Fruit fly (Drosophila melanogaster) whole organism, embryonic: ENCODE measurements around the gene CG13022.

Source experiments
- Bdp1 ChIP-seq: fragments of 200-800 bp; sonication (Bioruptor generic); optimal IDR thresholded peaks from 3 replicates; lab custom pipeline; 2016; ENCODE audit warnings: missing biosample characterization, missing genetic modification characterization
- BtbVII ChIP-seq: fragments of 200-800 bp; sonication (Bioruptor generic); optimal IDR thresholded peaks from 3 replicates; lab custom pipeline; 2017; ENCODE audit warnings: missing biosample characterization, mild to moderate bottlenecking, missing genetic modification characterization
- CG10431 ChIP-seq: fragments of 200-800 bp; sonication (Bioruptor generic); optimal IDR thresholded peaks from 3 replicates; lab custom pipeline; 2018; ENCODE audit warnings: missing biosample characterization, mild to moderate bottlenecking, missing genetic modification characterization
- CG10565 ChIP-seq: fragments of 200-800 bp; sonication (Bioruptor generic); optimal IDR thresholded peaks from 3 replicates; lab custom pipeline; 2016; ENCODE audit warnings: missing biosample characterization, mild to moderate bottlenecking, missing genetic modification characterization
- CG11560 ChIP-seq: fragments of 200-800 bp; sonication (Bioruptor generic); IDR thresholded peaks from 3 replicates; pipeline ENCODE4 v1.3.6; 2022; ENCODE audit warnings: missing biosample characterization, missing genetic modification characterization
- CG14667 ChIP-seq: fragments of 200-800 bp; sonication (Bioruptor generic); IDR thresholded peaks from 2 replicates; pipeline ENCODE4 v1.3.6; 2022; ENCODE audit warnings: missing biosample characterization, missing genetic modification characterization
- CG1602 ChIP-seq: fragments of 200-800 bp; sonication (Bioruptor generic); optimal IDR thresholded peaks from 3 replicates; lab custom pipeline; 2016; ENCODE audit warnings: missing biosample characterization, missing genetic modification characterization
- CG17385 ChIP-seq: fragments of 200-800 bp; sonication (Bioruptor generic); optimal IDR thresholded peaks from 3 replicates; lab custom pipeline; 2018; ENCODE audit warnings: missing biosample characterization, mild to moderate bottlenecking, missing genetic modification characterization
- CG17912 ChIP-seq: fragments of 200-800 bp; sonication (Bioruptor generic); optimal IDR thresholded peaks from 2 replicates; lab custom pipeline; 2018; ENCODE audit warnings: missing biosample characterization, mild to moderate bottlenecking, missing genetic modification characterization
- CG2889 ChIP-seq: fragments of 200-800 bp; sonication (Bioruptor generic); IDR thresholded peaks from 3 replicates; pipeline ENCODE4 v1.3.6; 2022; ENCODE audit warnings: missing biosample characterization, missing genetic modification characterization
- CG34376 ChIP-seq: fragments of 200-800 bp; sonication (Bioruptor generic); optimal IDR thresholded peaks from 2 replicates; lab custom pipeline; 2018; ENCODE audit warnings: missing biosample characterization, mild to moderate bottlenecking, missing genetic modification characterization
- CG5953 ChIP-seq: fragments of 200-800 bp; sonication (Bioruptor generic); IDR thresholded peaks from 2 replicates; pipeline ENCODE4 v1.3.6; 2022; ENCODE audit warnings: missing biosample characterization, missing genetic modification characterization
- CG6654 ChIP-seq: fragments of 200-800 bp; sonication (Bioruptor generic); optimal IDR thresholded peaks from 2 replicates; lab custom pipeline; 2017; ENCODE audit warnings: missing biosample characterization, mild to moderate bottlenecking, missing genetic modification characterization
- CG6683 ChIP-seq: fragments of 200-800 bp; sonication (Bioruptor generic); optimal IDR thresholded peaks from 2 replicates; lab custom pipeline; 2017; ENCODE audit warnings: missing biosample characterization, mild to moderate bottlenecking, missing genetic modification characterization, missing genetic modification reagents
- CG7928 ChIP-seq: fragments of 200-800 bp; sonication (Bioruptor generic); optimal IDR thresholded peaks from 2 replicates; lab custom pipeline; 2017; ENCODE audit warnings: missing biosample characterization, mild to moderate bottlenecking, missing genetic modification characterization
- CHES-1-like ChIP-seq: fragments of 200-800 bp; sonication (Bioruptor generic); optimal IDR thresholded peaks from 2 replicates; lab custom pipeline; 2016; ENCODE audit warnings: missing biosample characterization, missing genetic modification characterization
- Chrac-16 ChIP-seq: fragments of 200-800 bp; sonication (Bioruptor generic); optimal IDR thresholded peaks from 3 replicates; lab custom pipeline; 2016; ENCODE audit warnings: missing biosample characterization, missing genetic modification characterization
- Deaf1 ChIP-seq: fragments of 200-800 bp; optimal IDR thresholded peaks from 3 replicates; lab custom pipeline; 2019; ENCODE audit warnings: missing biosample characterization, mild to moderate bottlenecking, missing genetic modification characterization, moderate library complexity
- Dip3 ChIP-seq: fragments of 200-800 bp; sonication (Bioruptor generic); optimal IDR thresholded peaks from 3 replicates; lab custom pipeline; 2016; ENCODE audit warnings: missing biosample characterization, missing genetic modification characterization
- E2f2 ChIP-seq: fragments of 200-800 bp; sonication (Bioruptor generic); IDR thresholded peaks from 2 replicates; pipeline ENCODE4 v1.3.6; 2022; ENCODE audit warnings: missing biosample characterization, missing genetic modification characterization
- Fer3 ChIP-seq: fragments of 200-800 bp; sonication (Bioruptor generic); optimal IDR thresholded peaks from 2 replicates; lab custom pipeline; 2018; ENCODE audit warnings: missing biosample characterization, mild to moderate bottlenecking, missing genetic modification characterization, moderate library complexity
- GATAe ChIP-seq: fragments of 200-800 bp; sonication (Bioruptor generic); conservative IDR thresholded peaks from 2 replicates; pipeline ENCODE4 v1.3.6; 2022; ENCODE audit warnings: missing biosample characterization, missing genetic modification characterization
- Gsc ChIP-seq: fragments of 200-800 bp; sonication (Bioruptor generic); IDR thresholded peaks from 2 replicates; pipeline ENCODE4 v1.3.6; 2022; ENCODE audit warnings: missing biosample characterization, missing genetic modification characterization
- Gug ChIP-seq: fragments of 200-800 bp; sonication (Bioruptor generic); IDR thresholded peaks from 4 replicates; pipeline ENCODE4 v1.3.6; 2022; ENCODE audit warnings: missing biosample characterization, missing genetic modification characterization
- HLH4C ChIP-seq: fragments of 200-800 bp; sonication (Bioruptor generic); IDR thresholded peaks from 3 replicates; pipeline ENCODE4 v1.3.6; 2022; ENCODE audit warnings: missing biosample characterization, missing genetic modification characterization; ENCODE audit not compliant: partially characterized antibody
- Hmx ChIP-seq: fragments of 200-800 bp; sonication (Bioruptor generic); optimal IDR thresholded peaks from 2 replicates; lab custom pipeline; 2016; ENCODE audit warnings: missing biosample characterization, missing genetic modification characterization
- Hr78 ChIP-seq, 2 experiments: fragments of 200-800 bp in 1 of 2; fragments of >200 bp in 1 of 2; sonication (Bioruptor generic) in 1 of 2; optimal IDR thresholded peaks; 2 replicates each; lab custom pipeline; 2017 to 2019; ENCODE audit warnings: missing biosample characterization in 2 of 2, missing genetic modification characterization in 2 of 2, mild to moderate bottlenecking in 1 of 2, moderate library complexity in 1 of 2
- Hsf ChIP-seq: fragments of 200-800 bp; sonication (Bioruptor generic); optimal IDR thresholded peaks from 3 replicates; lab custom pipeline; 2016; ENCODE audit warnings: missing biosample characterization, missing genetic modification characterization
- Mrtf ChIP-seq: fragments of 200-800 bp; sonication (Bioruptor generic); IDR thresholded peaks from 3 replicates; pipeline ENCODE4 v1.3.6; 2022; ENCODE audit warnings: missing biosample characterization, missing genetic modification characterization
- Pdp1 ChIP-seq, 2 experiments: fragments of 200-800 bp; sonication (Bioruptor generic); optimal IDR thresholded peaks; 3 replicates each; lab custom pipeline; 2016; ENCODE audit warnings: missing biosample characterization in 2 of 2, missing genetic modification characterization in 2 of 2, mild to moderate bottlenecking in 1 of 2, moderate library complexity in 1 of 2
- Spps ChIP-seq: fragments of 200-800 bp; sonication (Bioruptor generic); optimal IDR thresholded peaks from 2 replicates; lab custom pipeline; 2018; ENCODE audit warnings: missing biosample characterization, mild to moderate bottlenecking, missing genetic modification characterization
- bigmax ChIP-seq: fragments of 200-800 bp; sonication (Bioruptor generic); optimal IDR thresholded peaks from 2 replicates; lab custom pipeline; 2018; ENCODE audit warnings: missing biosample characterization, mild to moderate bottlenecking, missing genetic modification characterization
- bowl ChIP-seq: fragments of 200-800 bp; sonication (Bioruptor generic); IDR thresholded peaks from 2 replicates; pipeline ENCODE4 v1.3.6; 2022; ENCODE audit warnings: missing biosample characterization, missing genetic modification characterization
- cg ChIP-seq: fragments of 200-800 bp; sonication (Bioruptor generic); optimal IDR thresholded peaks from 3 replicates; lab custom pipeline; 2019; ENCODE audit warnings: missing biosample characterization, mild to moderate bottlenecking, missing genetic modification characterization, moderate library complexity
- da ChIP-seq: fragments of 200-800 bp; sonication (Bioruptor generic); optimal IDR thresholded peaks from 2 replicates; lab custom pipeline; 2016; ENCODE audit warnings: missing biosample characterization, missing genetic modification characterization
- dan ChIP-seq: fragments of 200-800 bp; sonication (Bioruptor generic); IDR thresholded peaks from 2 replicates; pipeline ENCODE4 v1.3.6; 2022; ENCODE audit warnings: missing biosample characterization, missing genetic modification characterization
- dmrt11E ChIP-seq: fragments of 200-800 bp; sonication (Bioruptor generic); optimal IDR thresholded peaks from 3 replicates; lab custom pipeline; 2018; ENCODE audit warnings: missing biosample characterization, mild to moderate bottlenecking, missing genetic modification characterization, moderate library complexity
- dpn ChIP-seq, 2 experiments: fragments of 200-800 bp; sonication (Bioruptor generic); optimal IDR thresholded peaks; 3 replicates each; lab custom pipeline; 2016; ENCODE audit warnings: missing biosample characterization in 2 of 2, missing genetic modification characterization in 2 of 2
- exex ChIP-seq: fragments of 200-800 bp; sonication (Bioruptor generic); optimal IDR thresholded peaks from 4 replicates; lab custom pipeline; 2018; ENCODE audit warnings: missing biosample characterization, mild to moderate bottlenecking, missing genetic modification characterization, moderate library complexity
- grn ChIP-seq: fragments of 200-800 bp; sonication (Bioruptor generic); optimal IDR thresholded peaks from 3 replicates; lab custom pipeline; 2017; ENCODE audit warnings: missing biosample characterization, missing genetic modification characterization
- ham ChIP-seq: fragments of 200-800 bp; sonication (Bioruptor generic); IDR thresholded peaks from 2 replicates; pipeline ENCODE4 v1.3.6; 2022; ENCODE audit warnings: missing biosample characterization, missing genetic modification characterization
- maf-S ChIP-seq: fragments of 200-800 bp; sonication (Bioruptor generic); optimal IDR thresholded peaks from 2 replicates; lab custom pipeline; 2016; ENCODE audit warnings: missing biosample characterization, missing genetic modification characterization
- nmo ChIP-seq: fragments of 200-800 bp; sonication (Bioruptor generic); optimal IDR thresholded peaks from 2 replicates; lab custom pipeline; 2018; ENCODE audit warnings: missing biosample characterization, mild to moderate bottlenecking, missing genetic modification characterization, moderate library complexity
- otp ChIP-seq: fragments of 200-800 bp; sonication (Bioruptor generic); IDR thresholded peaks from 3 replicates; pipeline ENCODE4, ENCODE4 v1.3.6; 2022; ENCODE audit warnings: missing biosample characterization, missing genetic modification characterization
- pb ChIP-seq: fragments of 200-800 bp; sonication (Bioruptor generic); optimal IDR thresholded peaks from 3 replicates; lab custom pipeline; 2016; ENCODE audit warnings: missing biosample characterization, missing genetic modification characterization
- row ChIP-seq: fragments of 200-800 bp; sonication (Bioruptor generic); IDR thresholded peaks from 3 replicates; pipeline ENCODE4 v1.3.6; 2022; ENCODE audit warnings: missing biosample characterization, missing genetic modification characterization
- sima ChIP-seq: fragments of 200-800 bp; sonication (Bioruptor generic); optimal IDR thresholded peaks from 2 replicates; lab custom pipeline; 2016; ENCODE audit warnings: missing biosample characterization, missing genetic modification characterization
- sug ChIP-seq: fragments of 200-800 bp; optimal IDR thresholded peaks from 2 replicates; lab custom pipeline; 2019; ENCODE audit warnings: missing biosample characterization, mild to moderate bottlenecking, missing genetic modification characterization, moderate library complexity
- vnd ChIP-seq: fragments of 200-800 bp; sonication (Bioruptor generic); IDR thresholded peaks from 3 replicates; pipeline ENCODE4 v1.3.6; 2022; ENCODE audit warnings: missing biosample characterization, missing genetic modification characterization; ENCODE audit not compliant: partially characterized antibody
- wor ChIP-seq: fragments of 200-800 bp; sonication (Bioruptor generic); IDR thresholded peaks from 2 replicates; pipeline ENCODE4 v1.3.6; 2022; ENCODE audit warnings: missing biosample characterization, missing genetic modification characterization
- z ChIP-seq: fragments of 200-800 bp; sonication (Bioruptor generic); IDR thresholded peaks from 3 replicates; pipeline ENCODE4 v1.3.6; 2022; ENCODE audit warnings: missing biosample characterization, missing genetic modification characterization

Gene CG13022

DNA sequence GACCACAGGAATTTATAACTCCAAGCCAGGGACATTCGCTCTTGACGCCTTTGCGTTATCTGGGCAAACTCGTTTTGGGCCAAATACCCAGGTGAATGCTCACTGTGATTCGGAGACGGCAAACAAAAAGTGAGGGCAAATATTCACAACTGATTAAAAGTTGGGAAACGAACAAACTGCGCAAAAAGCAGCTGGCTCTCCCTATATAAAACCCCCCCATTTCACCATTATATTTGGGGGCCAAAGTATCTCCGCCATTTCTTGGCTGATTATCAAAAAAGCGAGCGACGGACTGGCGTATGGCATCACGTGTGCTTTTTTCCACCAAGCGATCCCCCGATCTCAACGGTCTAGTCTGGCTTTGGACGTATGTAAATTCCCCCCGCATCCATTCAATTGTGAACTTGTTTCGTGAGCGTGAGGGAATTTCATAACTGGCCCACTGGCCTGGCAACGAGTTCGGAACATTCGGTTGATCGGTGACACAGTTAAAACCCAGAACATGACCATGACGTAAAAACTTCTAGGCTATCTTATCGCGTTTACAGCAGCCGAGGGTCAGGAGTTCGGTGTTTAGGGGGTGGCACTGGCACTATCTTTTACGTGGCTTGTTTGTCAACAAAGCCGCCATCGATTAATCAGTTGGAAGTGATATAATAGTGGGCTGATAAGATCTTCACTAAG lies 19.8 kb upstream of the CG13022 start:
- TF ChIP-seq otp (GFP tag; lab: Robert Waterston, UW) (no peak), wor (GFP tag; lab: Robert Waterston, UW) (no peak), Chrac-16 (GFP tag; lab: Kevin White, UChicago) (no peak), CG7928 (GFP tag; lab: Kevin White, UChicago) (no peak), CG34376 (GFP tag; lab: Kevin White, UChicago) (peak; percentile 72), CG17912 (GFP tag; lab: Kevin White, UChicago) (no peak), E2f2 (GFP tag; lab: Robert Waterston, UW) (no peak), da (GFP tag; lab: Kevin White, UChicago) (no peak), Hr78 (GFP tag; optimal IDR thresholded peaks at IDR 0.05; lab: Kevin White, UChicago) (peak in 1 of 2 experiments; percentile 92), CG10431 (no peak), z (GFP tag; lab: Robert Waterston, UW) (no peak), bigmax (no peak), grn (GFP tag; lab: Kevin White, UChicago) (peak; percentile 97), dan (GFP tag; lab: Robert Waterston, UW) (no peak), row (no peak), Gug (no peak), sug (peak; percentile 91), nmo (GFP tag; lab: Kevin White, UChicago) (no peak), Hsf (GFP tag; lab: Kevin White, UChicago) (no peak), maf-S (no peak), CG11560 (tag; lab: Robert Waterston, UW) (no peak), dpn (GFP tag; optimal IDR thresholded peaks at IDR 0.05; lab: Kevin White, UChicago) (no peak), CG1602 (GFP tag; lab: Kevin White, UChicago) (no peak), vnd (no peak), CG10565 (GFP tag; lab: Kevin White, UChicago) (no peak), dmrt11E (tag; lab: Kevin White, UChicago) (no peak), CG6654 (GFP tag; lab: Kevin White, UChicago) (no peak), Fer3 (tag; lab: Kevin White, UChicago) (no peak), HLH4C (GFP tag; lab: Robert Waterston, UW) (no peak), CG17385 (GFP tag; lab: Kevin White, UChicago) (no peak), GATAe (GFP tag; lab: Robert Waterston, UW) (peak; percentile 52; the same call in 1 of the 2 replicates), ham (GFP tag; lab: Robert Waterston, UW) (no peak), cg (GFP tag; lab: Kevin White, UChicago) (no peak), Hmx (no peak), pb (GFP tag; lab: Kevin White, UChicago) (no peak), CG5953 (GFP tag; lab: Robert Waterston, UW) (no peak), bowl (GFP tag; lab: Robert Waterston, UW) (0 out of 2 replicates have a peak, but pooled peaks have one; percentile 31), CG14667 (GFP tag; lab: Robert Waterston, UW) (no peak), Mrtf (GFP tag; lab: Robert Waterston, UW) (no peak), CHES-1-like (GFP tag; lab: Kevin White, UChicago) (no peak), Deaf1 (tag; lab: Kevin White, UChicago) (peak; percentile 43), CG2889 (GFP tag; lab: Robert Waterston, UW) (no peak), CG6683 (GFP tag; lab: Kevin White, UChicago) (no peak), sima (GFP tag; lab: Kevin White, UChicago) (no peak), Spps (tag; lab: Kevin White, UChicago) (no peak), Bdp1 (no peak), Dip3 (no peak), Pdp1 (GFP tag; optimal IDR thresholded peaks at IDR 0.05; lab: Kevin White, UChicago) (peak in 1 of 2 experiments; percentile 94), Gsc (GFP tag; lab: Robert Waterston, UW) (no peak), exex (peak; percentile 54), BtbVII (GFP tag; lab: Kevin White, UChicago) (peak; percentile 45)
